Worm (Caenorhabditis elegans) whole organism, young adult: ENCODE results near the gene try-4.

Source experiments
- B0261.1 ChIP-seq: sonication (generic microtip); optimal IDR thresholded peaks from 2 replicates; lab custom pipeline; 2016; ENCODE audit warnings: mild to moderate bottlenecking, missing genetic modification characterization, moderate library complexity, missing compliant biosample characterization
- D2030.7 ChIP-seq: fragments of 200-800 bp; sonication (Bioruptor generic); IDR thresholded peaks from 2 replicates; pipeline ENCODE4 v1.3.6; 2022; ENCODE audit warnings: missing genetic modification reagents, missing genetic modification characterization, missing compliant biosample characterization
- F10E7.11 ChIP-seq: sonication (generic microtip); optimal IDR thresholded peaks from 2 replicates; lab custom pipeline; 2017; ENCODE audit warnings: mild to moderate bottlenecking, missing genetic modification characterization, moderate library complexity, missing compliant biosample characterization
- F23B12.7 ChIP-seq: sonication (generic microtip); optimal IDR thresholded peaks from 2 replicates; lab custom pipeline; 2017; ENCODE audit warnings: missing genetic modification characterization, mild to moderate bottlenecking, missing compliant biosample characterization, antibody characterized with exemption, moderate library complexity; ENCODE audit not compliant: insufficient read depth
- F52B5.7 ChIP-seq: sonication (generic microtip); optimal IDR thresholded peaks from 2 replicates; lab custom pipeline; 2016; ENCODE audit warnings: mild to moderate bottlenecking, missing genetic modification characterization, missing compliant biosample characterization
- K12H6.12 ChIP-seq: fragments of 200-800 bp; sonication (Bioruptor generic); optimal IDR thresholded peaks from 2 replicates; lab custom pipeline; 2018; ENCODE audit warnings: mild to moderate bottlenecking, missing genetic modification characterization, missing compliant biosample characterization
- T07F8.4 ChIP-seq: sonication (generic microtip); optimal IDR thresholded peaks from 2 replicates; lab custom pipeline; 2016; ENCODE audit warnings: mild to moderate bottlenecking, missing genetic modification characterization, moderate library complexity, missing compliant biosample characterization
- T26A5.8 ChIP-seq: sonication (generic microtip); optimal IDR thresholded peaks from 2 replicates; lab custom pipeline; 2016; ENCODE audit warnings: missing genetic modification characterization, missing compliant biosample characterization
- akir-1 ChIP-seq: fragments of 200-800 bp; sonication (Bioruptor generic); optimal IDR thresholded peaks from 2 replicates; lab custom pipeline; 2018; ENCODE audit warnings: mild to moderate bottlenecking, missing genetic modification characterization, moderate library complexity, missing compliant biosample characterization
- ama-1 ChIP-seq, 3 experiments: fragments of 150-350 bp in 1 of 3; sonication (generic microtip) in 2 of 3; optimal IDR thresholded peaks; 2 replicates each; lab custom pipeline; 2014 to 2018; ENCODE audit warnings: missing biosample characterization in 2 of 3, missing genetic modification characterization in 2 of 3, missing genetic modification reagents in 2 of 3
- atf-7 ChIP-seq: sonication (generic microtip); optimal IDR thresholded peaks from 2 replicates; lab custom pipeline; 2017; ENCODE audit warnings: mild to moderate bottlenecking, missing genetic modification characterization, missing compliant biosample characterization
- athp-1 ChIP-seq: sonication (generic microtip); optimal IDR thresholded peaks from 2 replicates; lab custom pipeline; 2017; ENCODE audit warnings: mild to moderate bottlenecking, missing genetic modification characterization, missing compliant biosample characterization
- ccch-3 ChIP-seq: fragments of 200-800 bp; sonication (Bioruptor generic); optimal IDR thresholded peaks from 2 replicates; lab custom pipeline; 2018; ENCODE audit warnings: mild to moderate bottlenecking, missing genetic modification characterization, missing compliant biosample characterization
- ceh-100 ChIP-seq: fragments of 200-800 bp; sonication (Bioruptor generic); IDR thresholded peaks from 2 replicates; pipeline ENCODE4 v1.3.6; 2022; ENCODE audit warnings: missing genetic modification reagents, missing genetic modification characterization, missing compliant biosample characterization
- ceh-27 ChIP-seq: fragments of 200-800 bp; sonication (Bioruptor generic); optimal IDR thresholded peaks from 2 replicates; lab custom pipeline; 2018; ENCODE audit warnings: mild to moderate bottlenecking, missing genetic modification characterization, moderate library complexity, missing compliant biosample characterization
- ceh-40 ChIP-seq: fragments of 200-800 bp; sonication (Bioruptor generic); IDR thresholded peaks from 2 replicates; pipeline ENCODE4 v1.3.6; 2022; ENCODE audit warnings: missing genetic modification characterization, missing compliant biosample characterization
- chd-7 ChIP-seq: sonication (generic microtip); optimal IDR thresholded peaks from 2 replicates; lab custom pipeline; 2016; ENCODE audit warnings: mild to moderate bottlenecking, missing genetic modification characterization, moderate library complexity, missing compliant biosample characterization
- die-1 ChIP-seq: sonication (generic microtip); optimal IDR thresholded peaks from 2 replicates; lab custom pipeline; 2016; ENCODE audit warnings: missing genotype, mild to moderate bottlenecking, missing genetic modification characterization, missing compliant biosample characterization
- dox-1 ChIP-seq: fragments of 200-800 bp; sonication (Bioruptor generic); IDR thresholded peaks from 2 replicates; pipeline ENCODE4 v1.3.6; 2022; ENCODE audit warnings: missing genetic modification reagents, missing genetic modification characterization, missing compliant biosample characterization
- dpff-1 ChIP-seq: sonication (generic microtip); optimal IDR thresholded peaks from 2 replicates; lab custom pipeline; 2017; ENCODE audit warnings: mild to moderate bottlenecking, missing genetic modification characterization, missing compliant biosample characterization
- egrh-3 ChIP-seq: fragments of 200-800 bp; sonication (Bioruptor generic); IDR thresholded peaks from 2 replicates; pipeline ENCODE4 v1.3.6; 2022; ENCODE audit warnings: missing genetic modification reagents, missing genetic modification characterization, missing compliant biosample characterization
- ekl-4 ChIP-seq: fragments of 200-800 bp; sonication (Bioruptor generic); IDR thresholded peaks from 2 replicates; pipeline ENCODE4 v1.3.6; 2022; ENCODE audit warnings: missing genetic modification reagents, missing genetic modification characterization, missing compliant biosample characterization
- gei-17 ChIP-seq: fragments of 200-800 bp; sonication (Bioruptor generic); optimal IDR thresholded peaks from 2 replicates; lab custom pipeline; 2018; ENCODE audit warnings: mild to moderate bottlenecking, missing genetic modification characterization, missing compliant biosample characterization
- hmg-1.2 ChIP-seq: fragments of 200-800 bp; sonication (Bioruptor generic); IDR thresholded peaks from 2 replicates; pipeline ENCODE4 v1.3.6; 2022; ENCODE audit warnings: missing genetic modification reagents, missing genetic modification characterization, missing compliant biosample characterization
- hrde-1 ChIP-seq: sonication (generic microtip); optimal IDR thresholded peaks from 2 replicates; lab custom pipeline; 2016; ENCODE audit warnings: missing genetic modification characterization, mild to moderate bottlenecking, missing compliant biosample characterization, moderate library complexity, missing genotype, missing genetic modification reagents, borderline replicate concordance
- hsf-1 ChIP-seq: fragments of 200-800 bp; sonication (Bioruptor generic); IDR thresholded peaks from 2 replicates; pipeline ENCODE4 v1.3.6; 2022; ENCODE audit warnings: missing genetic modification reagents, missing genetic modification characterization, missing compliant biosample characterization
- lin-26 ChIP-seq: fragments of 200-800 bp; sonication (Bioruptor generic); IDR thresholded peaks from 2 replicates; pipeline ENCODE4 v1.3.6; 2022; ENCODE audit warnings: missing genetic modification reagents, missing genetic modification characterization, missing compliant biosample characterization
- lin-54 ChIP-seq: fragments of 200-800 bp; sonication (Bioruptor generic); optimal IDR thresholded peaks from 2 replicates; lab custom pipeline; 2018; ENCODE audit warnings: mild to moderate bottlenecking, missing genetic modification characterization, missing compliant biosample characterization
- lsl-1 ChIP-seq: fragments of 200-800 bp; sonication (Bioruptor generic); optimal IDR thresholded peaks from 2 replicates; lab custom pipeline; 2018; ENCODE audit warnings: mild to moderate bottlenecking, missing genetic modification characterization, moderate library complexity, missing compliant biosample characterization
- madf-10 ChIP-seq: sonication (generic microtip); optimal IDR thresholded peaks from 2 replicates; lab custom pipeline; 2016; ENCODE audit warnings: mild to moderate bottlenecking, missing genetic modification characterization, missing compliant biosample characterization
- madf-3 ChIP-seq: fragments of 200-800 bp; sonication (Bioruptor generic); IDR thresholded peaks from 2 replicates; pipeline ENCODE4 v1.3.6; 2022; ENCODE audit warnings: missing genetic modification reagents, missing genetic modification characterization, missing compliant biosample characterization
- madf-6 ChIP-seq: fragments of 200-800 bp; sonication (Bioruptor generic); IDR thresholded peaks from 2 replicates; pipeline ENCODE4 v1.3.6; 2022; ENCODE audit warnings: missing genetic modification reagents, missing genetic modification characterization, missing compliant biosample characterization
- mcd-1 ChIP-seq: fragments of 200-800 bp; sonication (Bioruptor generic); IDR thresholded peaks from 2 replicates; pipeline ENCODE4 v1.3.6; 2022; ENCODE audit warnings: missing genetic modification reagents, missing genetic modification characterization, missing compliant biosample characterization
- mel-28 ChIP-seq: sonication (generic microtip); optimal IDR thresholded peaks from 2 replicates; lab custom pipeline; 2016; ENCODE audit warnings: borderline replicate concordance, mild to moderate bottlenecking, missing genetic modification characterization, missing compliant biosample characterization
- nfyb-1 ChIP-seq: fragments of 200-800 bp; sonication (Bioruptor generic); IDR thresholded peaks from 2 replicates; pipeline ENCODE4 v1.3.6; 2022; ENCODE audit warnings: missing genetic modification reagents, missing genetic modification characterization, missing compliant biosample characterization
- rcor-1 ChIP-seq: fragments of 200-800 bp; sonication (Bioruptor generic); IDR thresholded peaks from 2 replicates; pipeline ENCODE4 v1.3.6; 2022; ENCODE audit warnings: missing genetic modification reagents, missing genetic modification characterization, missing compliant biosample characterization
- repo-1 ChIP-seq: sonication (generic microtip); optimal IDR thresholded peaks from 2 replicates; lab custom pipeline; 2017; ENCODE audit warnings: mild to moderate bottlenecking, missing genetic modification characterization, missing compliant biosample characterization
- snpc-3.4 ChIP-seq: sonication (generic microtip); optimal IDR thresholded peaks from 2 replicates; lab custom pipeline; 2017; ENCODE audit warnings: missing genetic modification characterization, mild to moderate bottlenecking, missing compliant biosample characterization, antibody characterized with exemption, moderate library complexity, missing genotype, missing genetic modification reagents
- snpc-4 ChIP-seq, 5 experiments: fragments of 150-350 bp in 1 of 5; sonication (generic microtip) in 4 of 5; optimal IDR thresholded peaks; 2 replicates each; lab custom pipeline; 2014 to 2018; ENCODE audit warnings: missing genetic modification characterization in 5 of 5, missing biosample characterization in 3 of 5, antibody characterized with exemption in 2 of 5, mild to moderate bottlenecking in 2 of 5, missing compliant biosample characterization in 2 of 5, missing genotype in 2 of 5, moderate library complexity in 2 of 5, missing genetic modification reagents in 1 of 5
- tbx-9 ChIP-seq: sonication (generic microtip); optimal IDR thresholded peaks from 2 replicates; lab custom pipeline; 2016; ENCODE audit warnings: borderline replicate concordance, missing genetic modification characterization, inconsistent platforms, missing compliant biosample characterization
- tlf-1 ChIP-seq: fragments of 200-800 bp; sonication (Bioruptor generic); optimal IDR thresholded peaks from 2 replicates; lab custom pipeline; 2018; ENCODE audit warnings: mild to moderate bottlenecking, missing genetic modification characterization, missing compliant biosample characterization
- unc-130 ChIP-seq: sonication (generic microtip); optimal IDR thresholded peaks from 2 replicates; lab custom pipeline; 2016; ENCODE audit warnings: missing genetic modification reagents, missing genetic modification characterization, missing compliant biosample characterization
- ztf-18 ChIP-seq: sonication (generic microtip); optimal IDR thresholded peaks from 2 replicates; lab custom pipeline; 2016; ENCODE audit warnings: missing genotype, mild to moderate bottlenecking, missing genetic modification characterization, missing compliant biosample characterization
- ztf-22 ChIP-seq: fragments of 200-800 bp; sonication (Bioruptor generic); optimal IDR thresholded peaks from 2 replicates; lab custom pipeline; 2018; ENCODE audit warnings: mild to moderate bottlenecking, missing genetic modification characterization, moderate library complexity, missing compliant biosample characterization
- ztf-25 ChIP-seq: fragments of 200-800 bp; sonication (Bioruptor generic); IDR thresholded peaks from 2 replicates; pipeline ENCODE4 v1.3.6; 2022; ENCODE audit warnings: missing genetic modification reagents, missing genetic modification characterization, missing compliant biosample characterization
- ztf-26 ChIP-seq: sonication (generic microtip); optimal IDR thresholded peaks from 2 replicates; lab custom pipeline; 2017; ENCODE audit warnings: missing genetic modification characterization, missing compliant biosample characterization
- ztf-3 ChIP-seq: fragments of 200-800 bp; sonication (Bioruptor generic); optimal IDR thresholded peaks from 2 replicates; lab custom pipeline; 2018; ENCODE audit warnings: mild to moderate bottlenecking, missing genetic modification characterization, missing compliant biosample characterization

try-4 gene

ce11 chrV:20847743-20848229 lies 13.2 kb downstream of the try-4 start (continued):
- TF ChIP-seq hsf-1 (GFP tag; lab: Robert Waterston, UW) (peak; percentile 73), ama-1 (optimal IDR thresholded peaks at IDR 0.05; lab: Kevin White, UChicago) (peak; percentile 75), ama-1 (GFP tag; optimal IDR thresholded peaks at IDR 0.05; lab: Kevin White, UChicago) (no peak), snpc-4 (GFP tag; optimal IDR thresholded peaks at IDR 0.05; lab: Kevin White, UChicago) (no peak), snpc-4 (tag; optimal IDR thresholded peaks at IDR 0.05; lab: Kevin White, UChicago) (peak in 2 of 4 experiments; percentile 53 to 66), ztf-18 (tag; lab: Kevin White, UChicago) (peak; percentile 46), mcd-1 (GFP tag; lab: Robert Waterston, UW) (peak; percentile 41; the same call in 1 of the 2 replicates), ztf-3 (GFP tag; lab: Kevin White, UChicago) (no peak), die-1 (tag; lab: Kevin White, UChicago) (peak; percentile 38), gei-17 (peak; percentile 40), unc-130 (GFP tag; lab: Kevin White, UChicago) (no peak), T26A5.8 (tag; lab: Kevin White, UChicago) (peak; percentile 9), ztf-26 (tag; lab: Kevin White, UChicago) (peak; percentile 33), snpc-3.4 (tag; lab: Kevin White, UChicago) (peak; percentile 67), dox-1 (GFP tag; lab: Robert Waterston, UW) (peak; percentile 37; the same call in 1 of the 2 replicates), F52B5.7 (tag; lab: Kevin White, UChicago) (peak; percentile 53), ekl-4 (GFP tag; lab: Robert Waterston, UW) (peak; percentile 42; the same call in 1 of the 2 replicates), hmg-1.2 (GFP tag; lab: Robert Waterston, UW) (peak; percentile 30; the same call in 1 of the 2 replicates), hrde-1 (tag; lab: Kevin White, UChicago) (no peak), K12H6.12 (no peak), ceh-40 (GFP tag; lab: Robert Waterston, UW) (no peak), T07F8.4 (tag; lab: Kevin White, UChicago) (peak; percentile 51), ztf-25 (GFP tag; lab: Robert Waterston, UW) (no peak), repo-1 (tag; lab: Kevin White, UChicago) (peak; percentile 68), madf-6 (GFP tag; lab: Robert Waterston, UW) (peak; percentile 52; the same call in 1 of the 2 replicates), madf-3 (GFP tag; lab: Robert Waterston, UW) (peak; percentile 65; the same call in 1 of the 2 replicates), lin-54 (peak; percentile 15), ccch-3 (GFP tag; lab: Kevin White, UChicago) (no peak), D2030.7 (peak; percentile 55; the same call in 1 of the 2 replicates), lsl-1 (GFP tag; lab: Kevin White, UChicago) (peak; percentile 22), ceh-100 (GFP tag; lab: Robert Waterston, UW) (no peak), dpff-1 (tag; lab: Kevin White, UChicago) (peak; percentile 37), lin-26 (GFP tag; lab: Robert Waterston, UW) (peak; percentile 59; the same call in 1 of the 2 replicates), ceh-27 (no peak), madf-10 (peak; percentile 20), ztf-22 (GFP tag; lab: Kevin White, UChicago) (no peak), F10E7.11 (peak; percentile 45), rcor-1 (GFP tag; lab: Robert Waterston, UW) (peak; percentile 20; the same call in 1 of the 2 replicates), tbx-9 (tag; lab: Kevin White, UChicago) (peak; percentile 62), B0261.1 (tag; lab: Kevin White, UChicago) (no peak), mel-28 (no peak), nfyb-1 (GFP tag; lab: Robert Waterston, UW) (peak; percentile 70), akir-1 (GFP tag; lab: Kevin White, UChicago) (no peak), egrh-3 (GFP tag; lab: Robert Waterston, UW) (no peak), athp-1 (tag; lab: Kevin White, UChicago) (peak; percentile 72), F23B12.7 (tag; lab: Kevin White, UChicago) (peak; percentile 56), tlf-1 (GFP tag; lab: Kevin White, UChicago) (peak; percentile 63), atf-7 (peak; percentile 50), chd-7 (tag; lab: Kevin White, UChicago) (peak; percentile 76)
